Fruit fly (Drosophila melanogaster): ENCODE measurements around the gene Ir62a.

Ir62a gene

DNA sequence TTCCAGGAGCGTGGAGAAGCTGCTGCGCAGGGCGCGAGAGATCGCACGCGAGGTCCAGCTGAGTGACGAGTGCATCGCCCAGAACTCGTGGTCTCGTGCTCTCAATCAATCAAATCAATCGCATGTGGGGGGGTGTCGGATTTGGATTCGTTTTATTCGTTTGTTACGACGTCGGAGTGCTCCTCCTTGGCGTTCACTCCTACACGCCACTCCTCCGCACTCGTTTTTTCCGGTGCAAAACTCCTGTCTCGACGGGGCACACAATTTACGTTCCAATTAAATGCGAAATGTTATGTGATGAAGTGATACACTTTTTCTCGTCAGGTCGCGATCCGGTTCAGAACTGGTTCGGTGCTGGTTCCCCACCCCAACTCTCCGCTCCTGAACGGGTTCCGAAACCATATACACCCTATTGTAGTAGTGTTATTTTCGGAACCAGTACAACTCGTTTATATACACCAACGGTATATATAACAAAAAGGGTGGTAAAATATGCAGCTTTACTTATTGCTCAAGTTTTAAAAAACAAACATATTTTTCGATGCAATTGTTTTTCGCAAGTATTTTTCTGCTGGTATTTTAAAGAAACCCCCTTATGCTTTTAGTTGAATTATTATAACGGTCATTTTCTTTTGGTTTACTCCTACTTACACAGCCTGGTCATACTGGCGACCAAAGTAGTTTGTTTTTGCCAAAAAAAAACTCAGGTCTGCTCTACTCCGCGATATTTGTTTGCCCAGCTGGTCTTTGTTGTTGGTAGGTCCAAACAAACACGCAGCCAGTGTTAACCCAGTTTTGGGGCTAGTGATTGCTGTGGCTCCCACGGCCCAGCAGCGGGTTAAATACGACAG lies 5.7 kb upstream of the Ir62a start, which contains the start of the genes CG12091 and pns (continued):
- TF ChIP-seq cwo (GFP tag; optimal IDR thresholded peaks at IDR 0.05) (peak; percentile 69), Neu2 (GFP tag; optimal IDR thresholded peaks at IDR 0.05; ENCODE audit: borderline replicate concordance) (peak; percentile 14), zfh1 (GFP tag; IDR thresholded peaks at IDR 0.05) (peak; percentile 39; the same call in 1 of the 3 replicates), tll (GFP tag; optimal IDR thresholded peaks at IDR 0.05) (no peak), onecut (GFP tag; IDR thresholded peaks at IDR 0.05) (peak; percentile 56), Camta (GFP tag; optimal IDR thresholded peaks at IDR 0.05) (peak; percentile 67), CG17568 (GFP tag; optimal IDR thresholded peaks at IDR 0.05) (no peak), stc (GFP tag; IDR thresholded peaks at IDR 0.05) (0 out of 2 replicates have a peak, but pooled peaks have one; percentile 43), nmo (GFP tag; optimal IDR thresholded peaks at IDR 0.05) (peak; percentile 80), CG12071 (GFP tag; optimal IDR thresholded peaks at IDR 0.05) (peak; percentile 57), Elba2 (GFP tag; optimal IDR thresholded peaks at IDR 0.05) (peak; percentile 52), run (tag; optimal IDR thresholded peaks at IDR 0.05) (peak; percentile 62), nau (GFP tag; optimal IDR thresholded peaks at IDR 0.05) (no peak), CG2678 (tag; optimal IDR thresholded peaks at IDR 0.05) (peak; percentile 68), bowl (GFP tag; IDR thresholded peaks at IDR 0.05) (0 out of 2 replicates have a peak, but pooled peaks have one; percentile 5), mirr (GFP tag; optimal IDR thresholded peaks at IDR 0.05) (no peak), Nf-YB (GFP tag; optimal IDR thresholded peaks at IDR 0.05) (peak; percentile 32), NFAT (GFP tag; IDR thresholded peaks at IDR 0.05) (peak; percentile 54), CG10654 (GFP tag; optimal IDR thresholded peaks at IDR 0.05) (peak; percentile 65), vfl (GFP tag; optimal IDR thresholded peaks at IDR 0.05) (peak; percentile 40), wdn (GFP tag; IDR thresholded peaks at IDR 0.05) (0 out of 2 replicates have a peak, but pooled peaks have one; percentile 26), Xbp1 (GFP tag; optimal IDR thresholded peaks at IDR 0.05) (peak; percentile 71), CG6765 (GFP tag; optimal IDR thresholded peaks at IDR 0.05) (peak; percentile 61), tna (GFP tag; IDR thresholded peaks at IDR 0.05; ENCODE audit: partially characterized antibody) (no peak), CG33557 (GFP tag; optimal IDR thresholded peaks at IDR 0.05) (peak; percentile 55), CG32767 (GFP tag; IDR thresholded peaks at IDR 0.05) (peak; percentile 47; the same call in 1 of the 2 replicates), D (optimal IDR thresholded peaks at IDR 0.05) (no peak), D (GFP tag; optimal IDR thresholded peaks at IDR 0.05) (peak; percentile 22), kah (GFP tag; optimal IDR thresholded peaks at IDR 0.05) (peak; percentile 4), CG31388 (GFP tag; optimal IDR thresholded peaks at IDR 0.05) (peak; percentile 20), chinmo (GFP tag; IDR thresholded peaks at IDR 0.05; ENCODE audit: partially characterized antibody) (0 out of 4 replicates have a peak, but pooled peaks have one; percentile 21), slou (GFP tag; optimal IDR thresholded peaks at IDR 0.05) (no peak), Oli (tag; optimal IDR thresholded peaks at IDR 0.05) (peak; percentile 39), Ada2b (GFP tag; IDR thresholded peaks at IDR 0.05) (peak; percentile 11; the same call in 1 of the 2 replicates), Myb (GFP tag; optimal IDR thresholded peaks at IDR 0.05) (peak; percentile 95), Side (GFP tag; optimal IDR thresholded peaks at IDR 0.05) (peak; percentile 40), CG3407 (GFP tag; optimal IDR thresholded peaks at IDR 0.05) (no peak), twi (tag; optimal IDR thresholded peaks at IDR 0.05) (peak; percentile 55), gro (GFP tag; optimal IDR thresholded peaks at IDR 0.05) (peak; percentile 72), CG18011 (GFP tag; optimal IDR thresholded peaks at IDR 0.05) (peak; percentile 49), Med (GFP tag) (peak; percentile 96), E2f1 (GFP tag; IDR thresholded peaks at IDR 0.05) (peak; percentile 55), Awh (GFP tag; IDR thresholded peaks at IDR 0.05) (no peak), CG2875 (GFP tag; optimal IDR thresholded peaks at IDR 0.05) (peak; percentile 44), dm (GFP tag; optimal IDR thresholded peaks at IDR 0.05) (peak; percentile 61), Ets65A (GFP tag) (peak; percentile 93), CG6654 (GFP tag; optimal IDR thresholded peaks at IDR 0.05) (no peak), hkb (optimal IDR thresholded peaks at IDR 0.05) (peak; percentile 39), hkb (GFP tag; IDR thresholded peaks at IDR 0.05) (peak; percentile 64)
